Fruit fly (Drosophila melanogaster): ENCODE data around the gene RpS28a.

DNA sequence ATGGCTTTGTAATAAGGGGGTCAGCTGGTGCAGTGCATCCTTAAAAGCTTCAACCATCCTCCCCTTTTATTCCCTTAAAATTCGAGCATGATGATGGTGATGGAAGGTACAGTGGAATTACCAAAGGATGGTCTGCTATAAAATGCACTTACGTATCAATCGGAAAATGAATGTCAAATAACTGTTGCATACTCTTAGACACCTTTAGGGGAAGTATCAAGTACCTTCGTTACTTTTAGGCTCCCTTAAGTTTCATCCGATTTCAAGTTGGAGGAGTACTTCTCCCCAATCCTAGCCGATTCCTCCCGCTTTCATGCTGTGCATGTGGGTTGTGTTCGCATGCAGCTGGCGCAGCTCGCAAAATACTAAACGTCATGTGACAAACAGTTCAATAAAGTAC is 47.8 kb upstream of the RpS28a start:
- TF ChIP-seq pan (optimal IDR thresholded peaks at IDR 0.05) (no peak), psq (optimal IDR thresholded peaks at IDR 0.05) (no peak)

Data from whole organism.